Worm (Caenorhabditis elegans) whole organism, L2 larva: ENCODE data around the gene ragc-1.

ENCODE experiments used
- C34F6.9 ChIP-seq: fragments of 150-350 bp; optimal IDR thresholded peaks from 2 replicates; lab custom pipeline; 2014; ENCODE audit warnings: missing biosample characterization, missing genetic modification characterization
- R02D3.7 ChIP-seq: fragments of 150-350 bp; optimal IDR thresholded peaks from 2 replicates; lab custom pipeline; 2014; ENCODE audit warnings: missing biosample characterization, missing genetic modification characterization
- Y55F3AM.14 ChIP-seq: fragments of 200-800 bp; sonication (Bioruptor generic); optimal IDR thresholded peaks from 2 replicates; lab custom pipeline; 2018; ENCODE audit warnings: mild to moderate bottlenecking, missing genetic modification characterization, missing compliant biosample characterization
- ZK546.5 ChIP-seq: sonication (generic microtip); optimal IDR thresholded peaks from 2 replicates; lab custom pipeline; 2017; ENCODE audit warnings: missing biosample characterization, missing genetic modification characterization
- aly-2 ChIP-seq: fragments of 150-350 bp; optimal IDR thresholded peaks from 2 replicates; lab custom pipeline; 2014; ENCODE audit warnings: missing biosample characterization, missing genetic modification characterization
- blmp-1 ChIP-seq: sonication (generic microtip); optimal IDR thresholded peaks from 2 replicates; lab custom pipeline; 2017; ENCODE audit warnings: missing genetic modification characterization, mild to moderate bottlenecking, missing compliant biosample characterization, antibody characterized with exemption, moderate library complexity; ENCODE audit not compliant: insufficient read depth
- ceh-82 ChIP-seq: fragments of 150-350 bp; optimal IDR thresholded peaks from 2 replicates; lab custom pipeline; 2014; ENCODE audit warnings: missing biosample characterization, missing genetic modification characterization
- crh-2 ChIP-seq: sonication (generic microtip); optimal IDR thresholded peaks from 2 replicates; lab custom pipeline; 2017; ENCODE audit warnings: missing biosample characterization, missing genetic modification characterization
- dmd-4 ChIP-seq: sonication (generic microtip); optimal IDR thresholded peaks from 2 replicates; lab custom pipeline; 2017; ENCODE audit warnings: missing biosample characterization, missing genetic modification characterization
- egl-27 ChIP-seq: sonication (generic microtip); optimal IDR thresholded peaks from 3 replicates; lab custom pipeline; 2017; ENCODE audit warnings: missing biosample characterization, missing genetic modification reagents, missing genetic modification characterization
- elt-1 ChIP-seq: fragments of 150-350 bp; optimal IDR thresholded peaks from 2 replicates; lab custom pipeline; 2014; ENCODE audit warnings: missing biosample characterization, missing genetic modification characterization
- fos-1 ChIP-seq: fragments of 150-350 bp; optimal IDR thresholded peaks from 2 replicates; lab custom pipeline; 2014; ENCODE audit warnings: missing biosample characterization, missing genetic modification characterization
- gmeb-1 ChIP-seq: fragments of 150-350 bp; optimal IDR thresholded peaks from 2 replicates; lab custom pipeline; 2014; ENCODE audit warnings: missing biosample characterization, missing genetic modification characterization
- lin-11 ChIP-seq: fragments of 150-350 bp; sonication (generic microtip); optimal IDR thresholded peaks from 2 replicates; lab custom pipeline; 2014; ENCODE audit warnings: missing biosample characterization, missing genetic modification characterization, inconsistent platforms, mixed read lengths
- lin-13 ChIP-seq: fragments of 150-350 bp; optimal IDR thresholded peaks from 2 replicates; lab custom pipeline; 2014; ENCODE audit warnings: missing biosample characterization, missing genetic modification reagents, missing genetic modification characterization
- lin-39 ChIP-seq: fragments of 150-350 bp; optimal IDR thresholded peaks from 2 replicates; lab custom pipeline; 2014; ENCODE audit warnings: missing biosample characterization, missing genetic modification reagents, missing genetic modification characterization
- lsy-2 ChIP-seq, 2 experiments: fragments of 150-350 bp in 1 of 2; sonication (generic microtip) in 1 of 2; optimal IDR thresholded peaks; 2 replicates each; lab custom pipeline; 2014 to 2017; ENCODE audit warnings: missing biosample characterization in 2 of 2, missing genetic modification characterization in 2 of 2
- mab-5 ChIP-seq: fragments of 150-350 bp; optimal IDR thresholded peaks from 2 replicates; lab custom pipeline; 2014; ENCODE audit warnings: missing biosample characterization, missing genetic modification characterization
- mbf-1 ChIP-seq: sonication (generic microtip); optimal IDR thresholded peaks from 2 replicates; lab custom pipeline; 2017; ENCODE audit warnings: missing biosample characterization, missing genetic modification characterization
- mdl-1 ChIP-seq, 2 experiments: fragments of 150-350 bp in 1 of 2; sonication (generic microtip) in 1 of 2; optimal IDR thresholded peaks; 2 replicates each; lab custom pipeline; 2017; ENCODE audit warnings: missing biosample characterization in 2 of 2, missing genetic modification characterization in 2 of 2
- nhr-10 ChIP-seq: sonication (generic microtip); optimal IDR thresholded peaks from 2 replicates; lab custom pipeline; 2017; ENCODE audit warnings: missing biosample characterization, missing genetic modification characterization
- nhr-11 ChIP-seq: fragments of 150-350 bp; optimal IDR thresholded peaks from 2 replicates; lab custom pipeline; 2014; ENCODE audit warnings: missing biosample characterization, missing genetic modification characterization
- nhr-12 ChIP-seq: fragments of 150-350 bp; optimal IDR thresholded peaks from 2 replicates; lab custom pipeline; 2014; ENCODE audit warnings: missing biosample characterization, missing genetic modification characterization
- nhr-129 ChIP-seq: fragments of 150-350 bp; optimal IDR thresholded peaks from 2 replicates; lab custom pipeline; 2014; ENCODE audit warnings: missing biosample characterization, missing genetic modification characterization
- nhr-21 ChIP-seq: fragments of 150-350 bp; optimal IDR thresholded peaks from 2 replicates; lab custom pipeline; 2014; ENCODE audit warnings: missing biosample characterization, missing genetic modification characterization
- nhr-23 ChIP-seq: fragments of 150-350 bp; optimal IDR thresholded peaks from 2 replicates; lab custom pipeline; 2014; ENCODE audit warnings: missing biosample characterization, missing genetic modification reagents, missing genetic modification characterization
- nhr-25 ChIP-seq: fragments of 150-350 bp; sonication (generic microtip); optimal IDR thresholded peaks from 3 replicates; lab custom pipeline; 2014; ENCODE audit warnings: missing biosample characterization, missing genetic modification characterization
- peb-1 ChIP-seq: fragments of 150-350 bp; optimal IDR thresholded peaks from 2 replicates; lab custom pipeline; 2014; ENCODE audit warnings: missing biosample characterization, missing genetic modification characterization
- sem-4 ChIP-seq: fragments of 150-350 bp; optimal IDR thresholded peaks from 2 replicates; lab custom pipeline; 2014; ENCODE audit warnings: missing biosample characterization, missing genetic modification reagents, missing genetic modification characterization
- sma-3 ChIP-seq: sonication (generic microtip); optimal IDR thresholded peaks from 2 replicates; lab custom pipeline; 2016; ENCODE audit warnings: missing genetic modification reagents, missing genetic modification characterization, missing compliant biosample characterization
- snpc-4 ChIP-seq: fragments of 150-350 bp; optimal IDR thresholded peaks from 2 replicates; lab custom pipeline; 2014; ENCODE audit warnings: missing biosample characterization, missing genetic modification characterization
- unc-39 ChIP-seq: fragments of 150-350 bp; optimal IDR thresholded peaks from 2 replicates; lab custom pipeline; 2014; ENCODE audit warnings: missing biosample characterization, missing genetic modification characterization
- zag-1 ChIP-seq: fragments of 150-350 bp; optimal IDR thresholded peaks from 2 replicates; lab custom pipeline; 2014; ENCODE audit warnings: missing biosample characterization, missing genetic modification characterization
- ztf-1 ChIP-seq: fragments of 200-800 bp; sonication (Bioruptor generic); conservative IDR thresholded peaks from 2 replicates; pipeline ENCODE4 v1.3.6; 2022; ENCODE audit warnings: missing genetic modification characterization, missing compliant biosample characterization

Gene ragc-1

ce11 chrIV:11584853-11585252 is 19.9 kb downstream of the ragc-1 start:
- TF ChIP-seq snpc-4, result no peak
- peak; percentile 10 for TF ChIP-seq nhr-129 (tag; lab: Kevin White, UChicago)

DNA sequence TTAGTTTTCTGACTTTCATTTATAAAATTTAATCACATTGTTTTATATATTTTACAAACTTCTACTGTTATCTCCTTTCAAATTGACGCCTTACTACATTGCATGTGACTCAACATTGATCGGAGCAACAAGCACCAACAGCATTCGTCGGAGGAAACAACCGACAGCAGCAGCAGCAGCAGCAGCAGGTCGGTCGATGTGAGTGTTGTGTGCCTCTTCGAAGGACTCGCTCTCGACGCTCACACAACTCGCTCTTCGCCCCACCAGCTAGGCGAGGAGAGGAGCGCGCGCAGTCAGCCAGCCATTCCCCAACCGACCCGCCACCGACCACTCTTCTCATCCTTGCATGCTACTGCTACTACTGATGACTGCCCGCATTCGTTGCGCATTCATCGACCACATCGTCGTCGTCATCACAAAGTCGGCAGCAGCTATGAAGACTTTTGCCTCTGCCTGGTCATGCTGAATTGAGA is 20.8 kb downstream of the ragc-1 start, which contains the start of gene F12F6.1:
Gene F12F6.1 (plus strand): TSS at position 51 of the 473 bp plus-strand sequence.
- no peak for TF ChIP-seq lin-13
- no peak for TF ChIP-seq nhr-12 (tag; lab: Kevin White, UChicago)
- no peak for TF ChIP-seq lsy-2 (tag; optimal IDR thresholded peaks at IDR 0.05; lab: Kevin White, UChicago)
- TF ChIP-seq lin-39 (tag; lab: Kevin White, UChicago), result no peak
- no peak for TF ChIP-seq aly-2
- no peak for TF ChIP-seq Y55F3AM.14 (GFP tag; lab: Kevin White, UChicago)
- TF ChIP-seq nhr-11, result no peak
- no peak for TF ChIP-seq elt-1 (tag; lab: Kevin White, UChicago)
- no peak for TF ChIP-seq mdl-1 (tag; optimal IDR thresholded peaks at IDR 0.05; lab: Kevin White, UChicago)
- no peak for TF ChIP-seq sem-4 (tag; lab: Kevin White, UChicago)
- TF ChIP-seq C34F6.9, result no peak
- peak; percentile 35 for TF ChIP-seq lin-11 (tag; lab: Kevin White, UChicago)
- no peak for TF ChIP-seq fos-1
- no peak for TF ChIP-seq snpc-4
- no peak for TF ChIP-seq ZK546.5
- no peak for TF ChIP-seq nhr-25
- TF ChIP-seq blmp-1, result no peak
- TF ChIP-seq nhr-129 (tag; lab: Kevin White, UChicago), result peak; percentile 19

DNA sequence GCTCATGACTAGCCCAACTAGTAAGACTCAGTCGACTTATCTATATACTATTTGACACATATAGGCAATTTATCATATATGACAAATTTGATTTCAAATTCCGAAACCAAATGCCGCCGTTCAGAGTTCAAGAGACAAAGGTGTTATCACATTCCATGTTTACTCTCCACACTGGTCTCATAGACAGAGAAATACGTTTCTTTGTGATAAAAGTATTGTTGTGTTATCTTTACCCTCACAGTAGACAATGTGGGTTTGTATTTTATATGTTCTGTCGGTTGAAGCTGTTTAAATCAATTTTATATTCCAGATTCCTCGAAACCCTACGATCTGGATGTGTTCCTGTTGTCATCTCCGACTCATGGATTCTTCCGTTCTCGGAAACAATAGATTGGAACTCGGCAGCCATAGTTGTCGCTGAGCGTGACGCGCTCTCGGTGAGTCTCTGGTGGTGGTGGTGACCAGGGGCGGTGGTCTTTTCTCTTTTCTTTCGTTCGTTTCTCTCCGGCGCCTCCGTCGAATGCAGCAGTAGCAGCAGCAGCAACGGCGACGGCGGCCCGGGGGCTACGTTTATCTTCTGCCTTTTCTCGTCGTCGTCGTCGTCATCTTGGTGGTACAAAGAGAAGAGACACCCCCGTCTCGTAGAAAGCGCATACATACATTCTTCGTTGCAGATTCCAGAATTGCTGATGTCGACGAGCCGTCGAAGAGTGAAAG is 22.1 kb downstream of the ragc-1 start:
- peak; percentile 7 for TF ChIP-seq crh-2
- TF ChIP-seq fos-1, result peak; percentile 31
- TF ChIP-seq mdl-1 (tag; optimal IDR thresholded peaks at IDR 0.05; lab: Kevin White, UChicago), result no peak
- no peak for TF ChIP-seq R02D3.7 (tag; lab: Kevin White, UChicago)

- no peak for TF ChIP-seq gmeb-1 (tag; lab: Kevin White, UChicago)
- TF ChIP-seq aly-2, result no peak
- no peak for TF ChIP-seq unc-39
- no peak for TF ChIP-seq crh-2
- TF ChIP-seq mab-5 (tag; lab: Kevin White, UChicago), result no peak
- no peak for TF ChIP-seq sem-4 (tag; lab: Kevin White, UChicago)
- TF ChIP-seq dmd-4 (tag; lab: Kevin White, UChicago), result no peak
- no peak for TF ChIP-seq ceh-82 (tag; lab: Kevin White, UChicago)
- no peak for TF ChIP-seq nhr-12 (tag; lab: Kevin White, UChicago)
- no peak for TF ChIP-seq R02D3.7 (tag; lab: Kevin White, UChicago)
- TF ChIP-seq sma-3 (GFP tag; lab: Kevin White, UChicago), result no peak
- no peak for TF ChIP-seq elt-1 (tag; lab: Kevin White, UChicago)
- no peak for TF ChIP-seq nhr-25
- no peak for TF ChIP-seq zag-1 (tag; lab: Kevin White, UChicago)
Observed at ce11 chrIV:11578492-11578891, 26.2 kb downstream of the ragc-1 start, which contains the start of gene rib-1. rib-1 (plus strand) TSS chrIV:11578792.

DNA sequence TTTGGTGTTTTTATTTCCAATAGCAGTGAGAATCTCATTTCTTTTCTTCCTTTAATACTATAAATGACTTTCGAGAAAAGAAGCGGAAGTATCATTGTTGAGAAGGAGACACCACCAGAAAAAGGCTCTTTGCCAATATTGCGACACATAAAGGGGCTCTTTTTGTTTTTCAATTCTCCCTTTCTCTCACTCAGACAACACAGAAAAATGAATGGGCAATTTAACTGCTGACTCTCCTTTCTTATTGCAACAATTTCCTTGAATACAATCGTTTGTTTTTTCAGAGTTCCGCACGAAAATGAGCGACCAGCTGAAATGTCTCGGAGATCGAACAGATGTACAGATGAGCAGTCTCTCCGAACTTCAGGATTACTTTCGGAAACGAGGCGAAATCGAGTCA is 30.4 kb downstream of the ragc-1 start:
- TF ChIP-seq lsy-2 (tag; optimal IDR thresholded peaks at IDR 0.05; lab: Kevin White, UChicago) (no peak), nhr-10 (tag; lab: Kevin White, UChicago) (no peak), unc-39 (no peak), ztf-1 (GFP tag; lab: Robert Waterston, UW) (no peak), nhr-23 (tag; lab: Kevin White, UChicago) (no peak), mbf-1 (no peak), egl-27 (tag; lab: Kevin White, UChicago) (no peak), nhr-21 (tag; lab: Kevin White, UChicago) (no peak), lin-11 (tag; lab: Kevin White, UChicago) (no peak), C34F6.9 (no peak), zag-1 (tag; lab: Kevin White, UChicago) (no peak), peb-1 (tag; lab: Kevin White, UChicago) (no peak), Y55F3AM.14 (GFP tag; lab: Kevin White, UChicago) (no peak), nhr-129 (tag; lab: Kevin White, UChicago) (no peak)
